Worm (Caenorhabditis elegans) whole organism, L3 larva: ENCODE measurements around the gene sre-45.

Experiments used
- R02D3.7 ChIP-seq: fragments of 150-350 bp; optimal IDR thresholded peaks from 2 replicates; lab custom pipeline; 2014; ENCODE audit warnings: missing biosample characterization, missing genetic modification characterization
- ZK546.5 ChIP-seq: sonication (generic microtip); optimal IDR thresholded peaks from 2 replicates; lab custom pipeline; 2017; ENCODE audit warnings: missing biosample characterization, missing genetic modification characterization
- aly-2 ChIP-seq: fragments of 150-350 bp; optimal IDR thresholded peaks from 2 replicates; lab custom pipeline; 2014; ENCODE audit warnings: missing biosample characterization, missing genetic modification characterization
- ceh-16 ChIP-seq: sonication (generic microtip); optimal IDR thresholded peaks from 2 replicates; lab custom pipeline; 2017; ENCODE audit warnings: missing biosample characterization, missing genetic modification characterization
- ceh-28 ChIP-seq: fragments of 150-350 bp; optimal IDR thresholded peaks from 2 replicates; lab custom pipeline; 2014; ENCODE audit warnings: missing biosample characterization, missing genetic modification reagents, missing genetic modification characterization
- ceh-82 ChIP-seq: fragments of 150-350 bp; optimal IDR thresholded peaks from 2 replicates; lab custom pipeline; 2014; ENCODE audit warnings: missing biosample characterization, missing genetic modification characterization
- ceh-9 ChIP-seq: sonication (generic microtip); optimal IDR thresholded peaks from 2 replicates; lab custom pipeline; 2018; ENCODE audit warnings: missing biosample characterization, missing genetic modification characterization
- daf-12 ChIP-seq: fragments of 150-350 bp; optimal IDR thresholded peaks from 2 replicates; lab custom pipeline; 2014; ENCODE audit warnings: missing biosample characterization, missing genetic modification reagents, missing genetic modification characterization
- elt-3 ChIP-seq, 3 experiments: fragments of 150-350 bp in 1 of 3; sonication (generic microtip) in 2 of 3; optimal IDR thresholded peaks; 2 replicates in 2 of 3; 4 replicates in 1 of 3; lab custom pipeline; 2014 to 2017; ENCODE audit warnings: missing biosample characterization in 3 of 3, missing genetic modification characterization in 3 of 3
- fkh-2 ChIP-seq: fragments of 150-350 bp; optimal IDR thresholded peaks from 2 replicates; lab custom pipeline; 2014; ENCODE audit warnings: missing biosample characterization, missing genetic modification reagents, missing genetic modification characterization
- lin-15B ChIP-seq: fragments of 150-350 bp; optimal IDR thresholded peaks from 2 replicates; lab custom pipeline; 2014; ENCODE audit warnings: missing biosample characterization, missing genetic modification characterization
- lsy-12 ChIP-seq: sonication (generic microtip); optimal IDR thresholded peaks from 2 replicates; lab custom pipeline; 2016; ENCODE audit warnings: mild to moderate bottlenecking, missing genetic modification characterization, missing compliant biosample characterization
- mdl-1 ChIP-seq: fragments of 150-350 bp; optimal IDR thresholded peaks from 2 replicates; lab custom pipeline; 2014; ENCODE audit warnings: missing biosample characterization, missing genetic modification characterization
- mml-1 ChIP-seq: fragments of 150-350 bp; sonication (generic microtip); optimal IDR thresholded peaks from 3 replicates; lab custom pipeline; 2014; ENCODE audit warnings: missing biosample characterization, missing genetic modification characterization
- nfya-1 ChIP-seq: sonication (generic microtip); optimal IDR thresholded peaks from 2 replicates; lab custom pipeline; 2017; ENCODE audit warnings: missing genetic modification characterization, mild to moderate bottlenecking, missing compliant biosample characterization, antibody characterized with exemption, moderate library complexity; ENCODE audit not compliant: insufficient read depth
- nhr-23 ChIP-seq: fragments of 150-350 bp; optimal IDR thresholded peaks from 2 replicates; lab custom pipeline; 2014; ENCODE audit warnings: missing biosample characterization, missing genetic modification reagents, missing genetic modification characterization
- nhr-28 ChIP-seq: fragments of 150-350 bp; optimal IDR thresholded peaks from 2 replicates; lab custom pipeline; 2014; ENCODE audit warnings: missing biosample characterization, missing genetic modification characterization
- nhr-43 ChIP-seq: sonication (generic microtip); optimal IDR thresholded peaks from 2 replicates; lab custom pipeline; 2016; ENCODE audit warnings: mild to moderate bottlenecking, missing genetic modification characterization, missing compliant biosample characterization; ENCODE audit not compliant: poor library complexity, severe bottlenecking
- nhr-76 ChIP-seq: fragments of 150-350 bp; sonication (generic microtip); optimal IDR thresholded peaks from 5 replicates; lab custom pipeline; 2014; ENCODE audit warnings: missing biosample characterization, missing genetic modification characterization
- nhr-77 ChIP-seq: fragments of 150-350 bp; optimal IDR thresholded peaks from 2 replicates; lab custom pipeline; 2014; ENCODE audit warnings: missing biosample characterization, missing genetic modification characterization
- pha-4 ChIP-seq: fragments of 150-350 bp; optimal IDR thresholded peaks from 2 replicates; lab custom pipeline; 2014; ENCODE audit warnings: missing biosample characterization, missing genetic modification reagents, missing genetic modification characterization
- sea-2 ChIP-seq: fragments of 150-350 bp; sonication (generic microtip); optimal IDR thresholded peaks from 4 replicates; lab custom pipeline; 2014; ENCODE audit warnings: missing biosample characterization, missing genetic modification reagents, missing genetic modification characterization
- snpc-4 ChIP-seq: fragments of 150-350 bp; optimal IDR thresholded peaks from 2 replicates; lab custom pipeline; 2014; ENCODE audit warnings: missing biosample characterization, missing genetic modification characterization
- tbx-2 ChIP-seq: sonication (generic microtip); optimal IDR thresholded peaks from 2 replicates; lab custom pipeline; 2016; ENCODE audit warnings: mild to moderate bottlenecking, missing genetic modification characterization, missing compliant biosample characterization
- unc-62 ChIP-seq: fragments of 150-350 bp; sonication (generic microtip); optimal IDR thresholded peaks from 4 replicates; lab custom pipeline; 2014; ENCODE audit warnings: missing biosample characterization, missing genetic modification reagents, missing genetic modification characterization
- zag-1 ChIP-seq: fragments of 150-350 bp; optimal IDR thresholded peaks from 2 replicates; lab custom pipeline; 2014; ENCODE audit warnings: missing biosample characterization, missing genetic modification characterization
- ztf-4 ChIP-seq: fragments of 150-350 bp; optimal IDR thresholded peaks from 2 replicates; lab custom pipeline; 2014; ENCODE audit warnings: missing biosample characterization, missing genetic modification characterization

sre-45 gene

DNA sequence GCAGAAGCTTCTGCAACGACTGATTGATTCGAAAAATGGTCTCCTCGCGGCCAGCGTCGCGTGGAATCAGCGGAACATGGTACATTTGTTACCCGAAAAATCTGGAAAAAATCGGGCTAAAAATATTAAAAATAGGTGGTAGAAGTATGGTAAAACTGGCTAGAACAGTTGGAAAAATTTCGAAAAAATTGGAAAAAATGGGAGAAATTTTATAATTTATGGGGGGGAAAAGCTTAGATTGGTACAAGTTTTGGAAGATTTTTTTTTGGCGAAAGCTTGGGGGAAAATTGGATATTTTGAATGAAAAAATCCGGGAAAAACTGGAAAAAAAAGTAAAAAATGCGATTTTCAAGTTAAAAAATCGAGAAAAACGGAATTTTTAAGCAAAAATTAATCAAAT is 29.8 kb downstream of the sre-45 start, which contains the start of gene ddl-2:
Gene ddl-2, minus strand, starts transcription at position 101 of the 400 bp plus-strand sequence.
- TF ChIP-seq ZK546.5 (tag; lab: Kevin White, UChicago) (no peak), ztf-4 (tag; lab: Kevin White, UChicago) (no peak), zag-1 (tag; lab: Kevin White, UChicago) (no peak), lsy-12 (tag; lab: Kevin White, UChicago) (no peak), daf-12 (no peak), sea-2 (GFP tag; lab: Kevin White, UChicago) (no peak), nhr-28 (no peak), nhr-23 (tag; lab: Kevin White, UChicago) (no peak), pha-4 (no peak), fkh-2 (no peak)

DNA sequence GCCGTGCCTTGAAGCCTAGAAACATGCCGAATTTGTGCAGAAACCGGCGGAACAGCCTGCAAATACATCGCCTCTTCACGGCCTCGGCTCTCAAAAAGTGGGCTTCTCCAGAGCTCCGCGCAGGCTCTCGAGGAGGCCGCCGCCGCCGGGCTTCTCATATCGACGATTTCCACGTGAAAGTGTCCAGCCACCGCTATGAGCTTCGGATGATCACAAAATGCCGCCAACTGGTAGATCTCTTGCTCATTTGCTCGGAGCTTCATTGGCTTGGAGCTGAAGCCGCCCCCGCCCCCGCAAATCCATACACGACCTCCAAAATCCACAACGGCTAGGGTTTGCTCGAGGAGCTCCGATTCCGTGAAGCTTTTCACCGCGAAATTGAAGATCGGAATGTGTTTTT is 42.9 kb downstream of the sre-45 start:
- no peak for TF ChIP-seq nfya-1 (tag; lab: Kevin White, UChicago)
- no peak for TF ChIP-seq nhr-76 (tag; lab: Kevin White, UChicago)
- TF ChIP-seq nhr-43 (tag; lab: Kevin White, UChicago), result no peak
- no peak for TF ChIP-seq R02D3.7 (tag; lab: Kevin White, UChicago)
- no peak for TF ChIP-seq aly-2 (tag; lab: Kevin White, UChicago)
- no peak for TF ChIP-seq mdl-1
- TF ChIP-seq unc-62 (GFP tag; lab: Kevin White, UChicago), result no peak
- no peak for TF ChIP-seq nhr-77 (tag; lab: Kevin White, UChicago)
- no peak for TF ChIP-seq lin-15B (tag; lab: Kevin White, UChicago)
- TF ChIP-seq nhr-23 (tag; lab: Kevin White, UChicago), result no peak
- no peak for TF ChIP-seq nhr-28
- TF ChIP-seq mml-1, result no peak
- TF ChIP-seq snpc-4 (tag; lab: Kevin White, UChicago), result no peak
- no peak for TF ChIP-seq ZK546.5 (tag; lab: Kevin White, UChicago)
- no peak for TF ChIP-seq ceh-9 (tag; lab: Kevin White, UChicago)
- TF ChIP-seq ceh-16 (tag; lab: Kevin White, UChicago), result no peak
- TF ChIP-seq, all 47 proteins: peak for 0

DNA sequence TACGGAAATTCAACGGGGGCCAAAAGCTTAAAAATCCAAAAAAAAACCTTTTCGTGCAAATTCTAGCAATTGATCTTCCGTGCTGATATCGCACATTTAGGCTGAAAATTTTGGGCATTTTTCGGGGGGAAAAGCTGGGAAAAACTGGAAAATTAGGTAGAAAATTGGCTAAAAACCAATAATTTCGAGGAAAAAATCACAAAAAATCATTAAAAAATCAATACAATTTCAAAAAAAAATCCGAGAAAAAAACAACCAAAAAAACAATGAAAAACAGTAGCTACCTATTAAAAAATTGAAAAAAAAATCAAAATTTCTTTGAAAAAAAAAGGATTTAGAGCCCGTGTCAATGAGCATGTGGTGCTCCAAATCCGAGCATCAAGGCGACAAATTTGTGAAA is 50.2 kb downstream of the sre-45 start, which contains the start of gene Y48E1B.3:
Gene Y48E1B.3, minus strand, starts transcription at position 101 of the 400 bp plus-strand sequence.
- TF ChIP-seq ceh-28 (tag; lab: Kevin White, UChicago) (no peak), elt-3 (tag; optimal IDR thresholded peaks at IDR 0.05; lab: Kevin White, UChicago) (no peak), tbx-2 (no peak), ZK546.5 (tag; lab: Kevin White, UChicago) (no peak), ceh-82 (tag; lab: Kevin White, UChicago) (no peak), nhr-76 (tag; lab: Kevin White, UChicago) (no peak), pha-4 (no peak)
